Fruit fly (Drosophila melanogaster): ENCODE results near the gene CecA2.

CecA2 gene

dm6 chr3R:30189836-30190235 is 22.1 kb upstream of the CecA2 start (continued):
- TF ChIP-seq Jarid2 (GFP tag; optimal IDR thresholded peaks at IDR 0.05) = no peak
- no peak for TF ChIP-seq Poxn (GFP tag; IDR thresholded peaks at IDR 0.05)
- TF ChIP-seq CG34224 (GFP tag; IDR thresholded peaks at IDR 0.05; ENCODE audit: partially characterized antibody) = no peak
- no peak for TF ChIP-seq Neu2 (GFP tag; optimal IDR thresholded peaks at IDR 0.05; ENCODE audit: borderline replicate concordance)
- peak; percentile 62 for TF ChIP-seq CG4328 (GFP tag; optimal IDR thresholded peaks at IDR 0.05)
- TF ChIP-seq dati (GFP tag; IDR thresholded peaks at IDR 0.05) = no peak
- peak; percentile 18 for TF ChIP-seq CG15696 (tag; optimal IDR thresholded peaks at IDR 0.05)
- TF ChIP-seq CG18619 (GFP tag; optimal IDR thresholded peaks at IDR 0.05) = peak; percentile 46
- TF ChIP-seq Dad (GFP tag; optimal IDR thresholded peaks at IDR 0.05) = peak; percentile 68
- no peak for TF ChIP-seq CG6175 (GFP tag; IDR thresholded peaks at IDR 0.05)
- TF ChIP-seq chinmo (GFP tag; IDR thresholded peaks at IDR 0.05; ENCODE audit: partially characterized antibody) = no peak
- peak; percentile 51 for TF ChIP-seq CG1602 (GFP tag; optimal IDR thresholded peaks at IDR 0.05)
- TF ChIP-seq knrl (GFP tag; IDR thresholded peaks at IDR 0.05; ENCODE audit: partially characterized antibody) = no peak
- peak; percentile 45 for TF ChIP-seq CG31388 (GFP tag; optimal IDR thresholded peaks at IDR 0.05)
- no peak for TF ChIP-seq fu2 (GFP tag; optimal IDR thresholded peaks at IDR 0.05)
- TF ChIP-seq CG6272 (GFP tag; IDR thresholded peaks at IDR 0.05) = peak; percentile 77
- TF ChIP-seq odd (GFP tag; optimal IDR thresholded peaks at IDR 0.05) = peak; percentile 60
- TF ChIP-seq B-H1 (GFP tag; IDR thresholded peaks at IDR 0.05) = peak; percentile 67
- TF ChIP-seq CG16815 (GFP tag; optimal IDR thresholded peaks at IDR 0.05) = peak; percentile 29
- peak; percentile 61 for TF ChIP-seq ewg (GFP tag; optimal IDR thresholded peaks at IDR 0.05)
- TF ChIP-seq scrt (GFP tag; optimal IDR thresholded peaks at IDR 0.05) = peak; percentile 47
- TF ChIP-seq CG18764 (GFP tag; optimal IDR thresholded peaks at IDR 0.05) = peak; percentile 35
- TF ChIP-seq pho (GFP tag; optimal IDR thresholded peaks at IDR 0.05) = no peak
- TF ChIP-seq CG10209 (GFP tag; optimal IDR thresholded peaks at IDR 0.05) = peak; percentile 64
- TF ChIP-seq nerfin-1 (tag; optimal IDR thresholded peaks at IDR 0.05) = peak; percentile 58
- TF ChIP-seq CG10979 (tag; optimal IDR thresholded peaks at IDR 0.05) = peak; percentile 74
- 0 out of 2 replicates have a peak, but pooled peaks have one; percentile 49 for TF ChIP-seq CG16779 (GFP tag; IDR thresholded peaks at IDR 0.05)
- no peak for TF ChIP-seq bowl (GFP tag; IDR thresholded peaks at IDR 0.05)
- no peak for TF ChIP-seq stwl (tag; optimal IDR thresholded peaks at IDR 0.05)
- no peak for TF ChIP-seq tll (GFP tag; optimal IDR thresholded peaks at IDR 0.05)
- peak; percentile 76; the same call in 2 of the 3 replicates for TF ChIP-seq so (GFP tag; IDR thresholded peaks at IDR 0.05)
- no peak for TF ChIP-seq Trl (optimal IDR thresholded peaks at IDR 0.05)
- TF ChIP-seq Trl (GFP tag; optimal IDR thresholded peaks at IDR 0.05) = peak; percentile 33
- peak; percentile 70 for TF ChIP-seq tin (GFP tag; optimal IDR thresholded peaks at IDR 0.05)
- TF ChIP-seq gfzf (GFP tag; optimal IDR thresholded peaks at IDR 0.05) = no peak
- TF ChIP-seq rib (GFP tag; IDR thresholded peaks at IDR 0.05) = no peak
- TF ChIP-seq CG1647 (GFP tag; optimal IDR thresholded peaks at IDR 0.05) = peak; percentile 13
- peak; percentile 29 for TF ChIP-seq Atf3 (GFP tag; optimal IDR thresholded peaks at IDR 0.05)
- TF ChIP-seq gsb (GFP tag; IDR thresholded peaks at IDR 0.05) = 0 out of 2 replicates have a peak, but pooled peaks have one; percentile 48
- TF ChIP-seq CG17328 (GFP tag; IDR thresholded peaks at IDR 0.05) = peak; percentile 79
- TF ChIP-seq ara (GFP tag; IDR thresholded peaks at IDR 0.05) = peak; percentile 62
- TF ChIP-seq bigmax (GFP tag; optimal IDR thresholded peaks at IDR 0.05) = no peak
- peak; percentile 26 for TF ChIP-seq emc (GFP tag; optimal IDR thresholded peaks at IDR 0.05)
- peak; percentile 86 for TF ChIP-seq ranshi (GFP tag; IDR thresholded peaks at IDR 0.05)
- peak; percentile 67 for TF ChIP-seq CG4730 (GFP tag; IDR thresholded peaks at IDR 0.05)
- TF ChIP-seq danr (GFP tag; IDR thresholded peaks at IDR 0.05) = peak; percentile 70; the same call in 1 of the 2 replicates
- TF ChIP-seq ken (GFP tag; IDR thresholded peaks at IDR 0.05) = peak; percentile 41; the same call in 1 of the 3 replicates
- TF ChIP-seq CG12391 (tag; optimal IDR thresholded peaks at IDR 0.05) = peak; percentile 64
- peak; percentile 79 for TF ChIP-seq CG14014 (GFP tag; IDR thresholded peaks at IDR 0.05)
- no peak for TF ChIP-seq Spps (tag; optimal IDR thresholded peaks at IDR 0.05)
- peak; percentile 18 for TF ChIP-seq Atf-2 (GFP tag; optimal IDR thresholded peaks at IDR 0.05)

All from whole organism, embryonic.